Worm (Caenorhabditis elegans) whole organism, L4 larva: ENCODE results near the gene oac-24.

Experiments
- D1046.2 ChIP-seq: fragments of 200-800 bp; sonication (Bioruptor generic); IDR thresholded peaks from 2 replicates; pipeline ENCODE4 v1.3.6; 2022; ENCODE audit warnings: missing genetic modification characterization, missing compliant biosample characterization
- T20F7.1 ChIP-seq: fragments of 200-800 bp; sonication (Bioruptor generic); optimal IDR thresholded peaks from 2 replicates; lab custom pipeline; 2018; ENCODE audit warnings: mild to moderate bottlenecking, missing genetic modification characterization, missing compliant biosample characterization
- Y105C5A.15 ChIP-seq: fragments of 200-800 bp; sonication (Bioruptor generic); IDR thresholded peaks from 2 replicates; pipeline ENCODE4 v1.3.6; 2022; ENCODE audit warnings: missing genetic modification characterization, missing compliant biosample characterization
- Y48G9A.11 ChIP-seq: fragments of 200-800 bp; sonication (Bioruptor generic); IDR thresholded peaks from 2 replicates; pipeline ENCODE4 v1.3.6; 2022; ENCODE audit warnings: missing genetic modification reagents, missing genetic modification characterization, missing compliant biosample characterization
- Y5F2A.4 ChIP-seq: fragments of 200-800 bp; sonication (Bioruptor generic); optimal IDR thresholded peaks from 2 replicates; lab custom pipeline; 2018; ENCODE audit warnings: mild to moderate bottlenecking, missing genetic modification characterization, missing compliant biosample characterization
- ZK546.5 ChIP-seq, 2 experiments: sonication (generic microtip); optimal IDR thresholded peaks; 2 replicates each; lab custom pipeline; 2017; ENCODE audit warnings: missing biosample characterization in 2 of 2, missing genetic modification characterization in 2 of 2
- aha-1 ChIP-seq: fragments of 150-350 bp; peaks from one replicate; lab custom pipeline; 2014; ENCODE audit warnings: missing biosample characterization, missing genetic modification characterization
- aly-2 ChIP-seq: sonication (generic microtip); optimal IDR thresholded peaks from 2 replicates; lab custom pipeline; 2018; ENCODE audit warnings: missing biosample characterization, missing genetic modification characterization
- arid-1 ChIP-seq: fragments of 200-800 bp; sonication (Bioruptor generic); conservative IDR thresholded peaks from 2 replicates; pipeline ENCODE4 v1.3.6; 2022; ENCODE audit warnings: missing genetic modification reagents, missing genetic modification characterization, missing compliant biosample characterization
- ceh-20 ChIP-seq: fragments of 200-800 bp; sonication (Bioruptor generic); IDR thresholded peaks from 2 replicates; pipeline ENCODE4 v1.3.6; 2022; ENCODE audit warnings: missing genetic modification reagents, missing genetic modification characterization, missing compliant biosample characterization
- ceh-28 ChIP-seq: fragments of 150-350 bp; optimal IDR thresholded peaks from 2 replicates; lab custom pipeline; 2014; ENCODE audit warnings: missing biosample characterization, missing genetic modification reagents, missing genetic modification characterization
- ceh-82 ChIP-seq: sonication (generic microtip); optimal IDR thresholded peaks from 2 replicates; lab custom pipeline; 2017; ENCODE audit warnings: missing biosample characterization, missing genetic modification characterization
- ctbp-1 ChIP-seq: fragments of 200-800 bp; sonication (Bioruptor generic); IDR thresholded peaks from 2 replicates; pipeline ENCODE4 v1.3.6; 2022; ENCODE audit warnings: missing genetic modification reagents, missing genetic modification characterization, missing compliant biosample characterization
- daf-12 ChIP-seq: fragments of 150-350 bp; optimal IDR thresholded peaks from 2 replicates; lab custom pipeline; 2014; ENCODE audit warnings: missing biosample characterization, missing genetic modification reagents, missing genetic modification characterization
- daf-19 ChIP-seq: fragments of 200-800 bp; sonication (Bioruptor generic); conservative IDR thresholded peaks from 2 replicates; pipeline ENCODE4 v1.3.6; 2022; ENCODE audit warnings: missing genetic modification characterization, missing compliant biosample characterization
- dmd-6 ChIP-seq: fragments of 200-800 bp; sonication (Bioruptor generic); IDR thresholded peaks from 2 replicates; pipeline ENCODE4 v1.3.6; 2022; ENCODE audit warnings: missing genetic modification reagents, missing genetic modification characterization, missing compliant biosample characterization
- dmd-8 ChIP-seq: fragments of 200-800 bp; sonication (Bioruptor generic); IDR thresholded peaks from 2 replicates; pipeline ENCODE4 v1.3.6; 2022; ENCODE audit warnings: missing genetic modification characterization, missing compliant biosample characterization
- dmd-9 ChIP-seq: fragments of 200-800 bp; sonication (Bioruptor generic); IDR thresholded peaks from 2 replicates; pipeline ENCODE4 v1.3.6; 2022; ENCODE audit warnings: missing genetic modification reagents, missing genetic modification characterization, missing compliant biosample characterization
- dpl-1 ChIP-seq: fragments of 150-350 bp; optimal IDR thresholded peaks from 2 replicates; lab custom pipeline; 2014; ENCODE audit warnings: missing biosample characterization, missing genetic modification reagents, missing genetic modification characterization
- dve-1 ChIP-seq: sonication (generic microtip); optimal IDR thresholded peaks from 2 replicates; lab custom pipeline; 2017; ENCODE audit warnings: antibody characterized with exemption, mild to moderate bottlenecking, missing genetic modification characterization, missing compliant biosample characterization; ENCODE audit not compliant: insufficient read depth
- gei-8 ChIP-seq: fragments of 200-800 bp; sonication (Bioruptor generic); optimal IDR thresholded peaks from 2 replicates; lab custom pipeline; 2018; ENCODE audit warnings: mild to moderate bottlenecking, missing genetic modification characterization, missing compliant biosample characterization
- hif-1 ChIP-seq, 2 experiments: sonication (generic microtip); optimal IDR thresholded peaks; 2 replicates each; lab custom pipeline; 2016 to 2017; ENCODE audit warnings: missing compliant biosample characterization in 2 of 2, missing genetic modification characterization in 2 of 2, missing genetic modification reagents in 2 of 2, missing genotype in 2 of 2, mild to moderate bottlenecking in 1 of 2
- hlh-11 ChIP-seq: fragments of 200-800 bp; sonication (Bioruptor generic); optimal IDR thresholded peaks from 2 replicates; lab custom pipeline; 2018; ENCODE audit warnings: mild to moderate bottlenecking, missing genetic modification characterization, missing compliant biosample characterization
- hlh-30 ChIP-seq: sonication (generic microtip); optimal IDR thresholded peaks from 2 replicates; lab custom pipeline; 2017; ENCODE audit warnings: antibody characterized with exemption, mild to moderate bottlenecking, missing genetic modification characterization, missing compliant biosample characterization; ENCODE audit not compliant: insufficient read depth
- lin-15B ChIP-seq: fragments of 150-350 bp; sonication (generic microtip); optimal IDR thresholded peaks from 3 replicates; lab custom pipeline; 2014; ENCODE audit warnings: missing biosample characterization, missing genetic modification characterization
- madf-5 ChIP-seq, 2 experiments: fragments of 200-800 bp; sonication (Bioruptor generic); IDR thresholded peaks; 2 replicates each; pipeline ENCODE4 v1.3.6; 2022; ENCODE audit warnings: missing compliant biosample characterization in 2 of 2, missing genetic modification characterization in 2 of 2
- madf-9 ChIP-seq: fragments of 200-800 bp; sonication (Bioruptor generic); conservative IDR thresholded peaks from 2 replicates; pipeline ENCODE4 v1.3.6; 2022; ENCODE audit warnings: missing genetic modification reagents, missing genetic modification characterization, missing compliant biosample characterization
- mep-1 ChIP-seq: fragments of 150-350 bp; sonication (generic microtip); optimal IDR thresholded peaks from 3 replicates; lab custom pipeline; 2014; ENCODE audit warnings: missing biosample characterization, missing genetic modification characterization
- nhr-10 ChIP-seq: fragments of 150-350 bp; optimal IDR thresholded peaks from 2 replicates; lab custom pipeline; 2014; ENCODE audit warnings: missing biosample characterization, missing genetic modification characterization
- nhr-102 ChIP-seq: sonication (generic microtip); optimal IDR thresholded peaks from 2 replicates; lab custom pipeline; 2016; ENCODE audit warnings: mild to moderate bottlenecking, missing genetic modification characterization, moderate library complexity, missing compliant biosample characterization
- nhr-111 ChIP-seq: fragments of 200-800 bp; sonication (Bioruptor generic); optimal IDR thresholded peaks from 2 replicates; lab custom pipeline; 2018; ENCODE audit warnings: mild to moderate bottlenecking, missing genetic modification characterization, missing compliant biosample characterization
- nhr-25 ChIP-seq: sonication (generic microtip); optimal IDR thresholded peaks from 2 replicates; lab custom pipeline; 2017; ENCODE audit warnings: missing genetic modification characterization, mild to moderate bottlenecking, missing compliant biosample characterization, antibody characterized with exemption, moderate library complexity, borderline replicate concordance; ENCODE audit not compliant: insufficient read depth
- nhr-42 ChIP-seq: fragments of 200-800 bp; sonication (Bioruptor generic); IDR thresholded peaks from 2 replicates; pipeline ENCODE4 v1.3.6; 2022; ENCODE audit warnings: missing genetic modification characterization, missing compliant biosample characterization
- nhr-6 ChIP-seq: fragments of 150-350 bp; optimal IDR thresholded peaks from 2 replicates; lab custom pipeline; 2014; ENCODE audit warnings: missing biosample characterization, missing genetic modification characterization
- nhr-76 ChIP-seq: fragments of 150-350 bp; optimal IDR thresholded peaks from 2 replicates; lab custom pipeline; 2014; ENCODE audit warnings: missing biosample characterization, missing genetic modification characterization
- pqm-1 ChIP-seq: sonication (generic microtip); optimal IDR thresholded peaks from 2 replicates; lab custom pipeline; 2017; ENCODE audit warnings: missing biosample characterization, missing genetic modification characterization
- rbr-2 ChIP-seq: sonication (generic microtip); optimal IDR thresholded peaks from 2 replicates; lab custom pipeline; 2016; ENCODE audit warnings: missing genotype, missing genetic modification characterization, missing compliant biosample characterization
- saeg-2 ChIP-seq: fragments of 200-800 bp; sonication (Bioruptor generic); IDR thresholded peaks from 2 replicates; pipeline ENCODE4 v1.3.6; 2022; ENCODE audit warnings: missing genetic modification reagents, missing genetic modification characterization, missing compliant biosample characterization
- sdz-12 ChIP-seq: fragments of 200-800 bp; sonication (Bioruptor generic); optimal IDR thresholded peaks from 2 replicates; lab custom pipeline; 2018; ENCODE audit warnings: mild to moderate bottlenecking, missing genetic modification characterization, missing compliant biosample characterization
- set-16 ChIP-seq: fragments of 200-800 bp; sonication (Bioruptor generic); IDR thresholded peaks from 2 replicates; pipeline ENCODE4 v1.3.6; 2022; ENCODE audit warnings: missing genetic modification reagents, missing genetic modification characterization, missing compliant biosample characterization
- snpc-1.2 ChIP-seq: fragments of 200-800 bp; sonication (Bioruptor generic); IDR thresholded peaks from 2 replicates; pipeline ENCODE4 v1.3.6; 2022; ENCODE audit warnings: missing genetic modification reagents, missing genetic modification characterization, missing compliant biosample characterization
- spr-1 ChIP-seq: sonication (generic microtip); optimal IDR thresholded peaks from 2 replicates; lab custom pipeline; 2016; ENCODE audit warnings: mild to moderate bottlenecking, missing genetic modification characterization, missing compliant biosample characterization
- spr-3 ChIP-seq: fragments of 200-800 bp; sonication (Bioruptor generic); optimal IDR thresholded peaks from 2 replicates; lab custom pipeline; 2018; ENCODE audit warnings: mild to moderate bottlenecking, missing genetic modification characterization, missing compliant biosample characterization
- unc-130 ChIP-seq: sonication (generic microtip); optimal IDR thresholded peaks from 2 replicates; lab custom pipeline; 2016; ENCODE audit warnings: missing genetic modification reagents, missing genetic modification characterization, missing compliant biosample characterization
- vab-7 ChIP-seq: fragments of 200-800 bp; sonication (Bioruptor generic); IDR thresholded peaks from 2 replicates; pipeline ENCODE4 v1.3.6; 2022; ENCODE audit warnings: missing genetic modification reagents, missing genetic modification characterization, missing compliant biosample characterization
- zfp-3 ChIP-seq: fragments of 200-800 bp; sonication (Bioruptor generic); conservative IDR thresholded peaks from 2 replicates; pipeline ENCODE4 v1.3.6; 2022; ENCODE audit warnings: missing genetic modification reagents, missing genetic modification characterization, missing compliant biosample characterization
- ztf-7 ChIP-seq: fragments of 150-350 bp; optimal IDR thresholded peaks from 2 replicates; lab custom pipeline; 2014; ENCODE audit warnings: missing biosample characterization, missing genetic modification characterization

oac-24 gene

ce11 chrV:4730075-4730474 lies 19.5 kb downstream of the oac-24 start, which contains the start of gene tig-2 (continued):
- TF ChIP-seq daf-19 (GFP tag; lab: Robert Waterston, UW), result no peak
- TF ChIP-seq Y105C5A.15 (GFP tag; lab: Robert Waterston, UW), result no peak
- no peak for TF ChIP-seq lin-15B (tag; lab: Kevin White, UChicago)
- TF ChIP-seq madf-9, result no peak
- TF ChIP-seq aha-1, result peak; percentile 80
- TF ChIP-seq snpc-1.2 (GFP tag; lab: Robert Waterston, UW), result no peak
- TF ChIP-seq dmd-6 (GFP tag; lab: Robert Waterston, UW), result peak; percentile 58
- no peak for TF ChIP-seq sdz-12 (GFP tag; lab: Kevin White, UChicago)
- no peak for TF ChIP-seq rbr-2 (tag; lab: Kevin White, UChicago)
- no peak for TF ChIP-seq ceh-28 (tag; lab: Kevin White, UChicago)
- no peak for TF ChIP-seq nhr-111 (GFP tag; lab: Kevin White, UChicago)
- TF ChIP-seq D1046.2 (GFP tag; lab: Robert Waterston, UW), result no peak
- TF ChIP-seq nhr-10, result no peak
- TF ChIP-seq set-16 (GFP tag; lab: Robert Waterston, UW), result no peak
- no peak for TF ChIP-seq ztf-7 (tag; lab: Kevin White, UChicago)
- TF ChIP-seq ctbp-1 (GFP tag; lab: Robert Waterston, UW), result 0 out of 2 replicates have a peak, but pooled peaks have one; percentile 11
- no peak for TF ChIP-seq nhr-76 (tag; lab: Kevin White, UChicago)
- no peak for TF ChIP-seq nhr-25
- no peak for TF ChIP-seq nhr-102 (tag; lab: Kevin White, UChicago)
- peak; percentile 28 for TF ChIP-seq hlh-11 (tag; lab: Kevin White, UChicago)
- no peak for TF ChIP-seq zfp-3 (GFP tag; lab: Robert Waterston, UW)
- TF ChIP-seq T20F7.1, result no peak
- no peak for TF ChIP-seq hif-1 (tag; optimal IDR thresholded peaks at IDR 0.05; lab: Kevin White, UChicago)
- TF ChIP-seq, all 104 proteins: peak for 14

ce11 chrV:4731154-4731961 lies 20.8 kb downstream of the oac-24 start, which contains the start of gene F39G3.3:
TSS of gene F39G3.3 (plus strand) at chrV:4731911.
- no peak for TF ChIP-seq arid-1 (GFP tag; lab: Robert Waterston, UW)
- TF ChIP-seq dpl-1 (GFP tag; lab: Kevin White, UChicago), result peak; percentile 30
- no peak for TF ChIP-seq Y48G9A.11
- no peak for TF ChIP-seq madf-9
- TF ChIP-seq nhr-25, result no peak
- TF ChIP-seq saeg-2, result no peak
- no peak for TF ChIP-seq nhr-42 (GFP tag; lab: Robert Waterston, UW)
- TF ChIP-seq spr-1 (tag; lab: Kevin White, UChicago), result no peak
- no peak for TF ChIP-seq spr-3 (GFP tag; lab: Kevin White, UChicago)
- no peak for TF ChIP-seq nhr-10
- TF ChIP-seq unc-130, result peak; percentile 68
- TF ChIP-seq ZK546.5 (tag; optimal IDR thresholded peaks at IDR 0.05; lab: Kevin White, UChicago), result no peak
- no peak for TF ChIP-seq ceh-82
- TF ChIP-seq madf-5 (GFP tag; IDR thresholded peaks at IDR 0.05; lab: Robert Waterston, UW), result 0 out of 4 replicates have a peak, but pooled peaks of 1 of the 2 experiments have one; percentile 21
- TF ChIP-seq nhr-6 (tag; lab: Kevin White, UChicago), result peak; percentile 10
- TF ChIP-seq mep-1, result peak; percentile 81
- TF ChIP-seq aly-2 (tag; lab: Kevin White, UChicago), result no peak
- 0 out of 2 replicates have a peak, but pooled peaks have one; percentile 11 for TF ChIP-seq ceh-20 (GFP tag; lab: Robert Waterston, UW)
- no peak for TF ChIP-seq Y5F2A.4 (GFP tag; lab: Kevin White, UChicago)
- peak; percentile 82 for TF ChIP-seq aha-1
- TF ChIP-seq gei-8 (GFP tag; lab: Kevin White, UChicago), result no peak
- TF ChIP-seq daf-12 (tag; lab: Kevin White, UChicago), result no peak
- no peak for TF ChIP-seq dmd-8
- peak; percentile 50 for TF ChIP-seq rbr-2 (tag; lab: Kevin White, UChicago)
- TF ChIP-seq hlh-30, result peak; percentile 45
- no peak for TF ChIP-seq pqm-1
- TF ChIP-seq vab-7 (GFP tag; lab: Robert Waterston, UW), result peak; percentile 48; the same call in 1 of the 2 replicates
- no peak for TF ChIP-seq lin-15B (tag; lab: Kevin White, UChicago)
- peak; percentile 45 for TF ChIP-seq dve-1
- no peak for TF ChIP-seq dmd-9 (GFP tag; lab: Robert Waterston, UW)
- no peak for TF ChIP-seq nhr-111 (GFP tag; lab: Kevin White, UChicago)
